Fruit fly (Drosophila melanogaster) whole organism, embryonic: ENCODE results near the gene Mtp.

Experiments
- Bgb ChIP-seq: fragments of 200-800 bp; sonication (Bioruptor generic); IDR thresholded peaks from 2 replicates; pipeline ENCODE4 v1.3.6; 2022; ENCODE audit warnings: missing biosample characterization, missing genetic modification characterization; ENCODE audit not compliant: partially characterized antibody
- C15 ChIP-seq: fragments of 200-800 bp; sonication (Bioruptor generic); IDR thresholded peaks from 3 replicates; pipeline ENCODE4 v1.3.6; 2022; ENCODE audit warnings: missing biosample characterization, missing genetic modification characterization
- CG10274 ChIP-seq: fragments of 200-800 bp; sonication (Bioruptor generic); optimal IDR thresholded peaks from 3 replicates; lab custom pipeline; 2017; ENCODE audit warnings: missing biosample characterization, mild to moderate bottlenecking, missing genetic modification characterization
- CG11504 ChIP-seq: fragments of 200-800 bp; sonication (Bioruptor generic); optimal IDR thresholded peaks from 3 replicates; lab custom pipeline; 2019; ENCODE audit warnings: missing biosample characterization, mild to moderate bottlenecking, missing genetic modification characterization, moderate library complexity
- CG12071 ChIP-seq: fragments of 200-800 bp; sonication (Bioruptor generic); optimal IDR thresholded peaks from 3 replicates; lab custom pipeline; 2018; ENCODE audit warnings: missing biosample characterization, mild to moderate bottlenecking, missing genetic modification characterization
- CG12236 ChIP-seq: fragments of 200-800 bp; sonication (Bioruptor generic); optimal IDR thresholded peaks from 2 replicates; lab custom pipeline; 2016; ENCODE audit warnings: missing biosample characterization, missing genetic modification characterization
- CG14441 ChIP-seq: fragments of 200-800 bp; sonication (Bioruptor generic); IDR thresholded peaks from 2 replicates; pipeline ENCODE4 v1.3.6; 2022; ENCODE audit warnings: missing biosample characterization, missing genetic modification characterization
- CG1602 ChIP-seq: fragments of 200-800 bp; sonication (Bioruptor generic); optimal IDR thresholded peaks from 3 replicates; lab custom pipeline; 2016; ENCODE audit warnings: missing biosample characterization, missing genetic modification characterization
- CG17359 ChIP-seq: fragments of 200-800 bp; sonication (Bioruptor generic); optimal IDR thresholded peaks from 3 replicates; lab custom pipeline; 2018; ENCODE audit warnings: missing biosample characterization, mild to moderate bottlenecking, missing genetic modification characterization, moderate library complexity
- CG17802 ChIP-seq: fragments of 200-800 bp; sonication (Bioruptor generic); optimal IDR thresholded peaks from 2 replicates; lab custom pipeline; 2018; ENCODE audit warnings: missing biosample characterization, mild to moderate bottlenecking, missing genetic modification characterization, moderate library complexity
- CG18599 ChIP-seq: fragments of 200-800 bp; sonication (Bioruptor generic); optimal IDR thresholded peaks from 3 replicates; lab custom pipeline; 2017; ENCODE audit warnings: missing biosample characterization, missing genetic modification characterization, mild to moderate bottlenecking, moderate library complexity, missing genetic modification reagents
- CG31388 ChIP-seq: fragments of 200-800 bp; sonication (Bioruptor generic); optimal IDR thresholded peaks from 2 replicates; lab custom pipeline; 2016; ENCODE audit warnings: missing biosample characterization, missing genetic modification characterization
- CG32767 ChIP-seq: fragments of 200-800 bp; sonication (Bioruptor generic); IDR thresholded peaks from 2 replicates; pipeline ENCODE4 v1.3.6; 2022; ENCODE audit warnings: missing biosample characterization, missing genetic modification characterization
- CG32772 ChIP-seq: fragments of 200-800 bp; sonication (Bioruptor generic); IDR thresholded peaks from 2 replicates; pipeline ENCODE4 v1.3.6; 2022; ENCODE audit warnings: missing biosample characterization, missing genetic modification characterization
- CG3281 ChIP-seq: fragments of 200-800 bp; sonication (Bioruptor generic); optimal IDR thresholded peaks from 3 replicates; lab custom pipeline; 2017; ENCODE audit warnings: missing biosample characterization, mild to moderate bottlenecking, missing genetic modification characterization
- CG4360 ChIP-seq: fragments of 200-800 bp; sonication (Bioruptor generic); IDR thresholded peaks from 2 replicates; pipeline ENCODE4 v1.3.6; 2022; ENCODE audit warnings: missing biosample characterization, missing genetic modification characterization
- CG4820 ChIP-seq: fragments of 200-800 bp; sonication (Bioruptor generic); optimal IDR thresholded peaks from 3 replicates; lab custom pipeline; 2016; ENCODE audit warnings: missing biosample characterization, missing genetic modification characterization
- CG6272 ChIP-seq: fragments of 200-800 bp; sonication (Bioruptor generic); IDR thresholded peaks from 2 replicates; pipeline ENCODE4 v1.3.6; 2022; ENCODE audit warnings: missing biosample characterization, missing genetic modification characterization
- CG8290 ChIP-seq, 3 experiments: fragments of 200-800 bp; sonication (Bioruptor generic); optimal IDR thresholded peaks; 2 replicates each; lab custom pipeline; 2016 to 2019; ENCODE audit warnings: missing biosample characterization in 3 of 3, missing genetic modification characterization in 3 of 3, mild to moderate bottlenecking in 2 of 3, moderate library complexity in 1 of 3
- CG8478 ChIP-seq: fragments of >200 bp; optimal IDR thresholded peaks from 2 replicates; lab custom pipeline; 2018
- CG8944 ChIP-seq: fragments of 200-800 bp; sonication (Bioruptor generic); optimal IDR thresholded peaks from 3 replicates; lab custom pipeline; 2016; ENCODE audit warnings: missing biosample characterization, missing genetic modification characterization
- CG9876 ChIP-seq: fragments of 200-800 bp; sonication (Bioruptor generic); optimal IDR thresholded peaks from 2 replicates; lab custom pipeline; 2016; ENCODE audit warnings: missing biosample characterization, missing genetic modification characterization
- CHES-1-like ChIP-seq: fragments of 200-800 bp; sonication (Bioruptor generic); optimal IDR thresholded peaks from 2 replicates; lab custom pipeline; 2016; ENCODE audit warnings: missing biosample characterization, missing genetic modification characterization
- CrebB ChIP-seq: fragments of 200-800 bp; sonication (Bioruptor generic); optimal IDR thresholded peaks from 3 replicates; lab custom pipeline; 2018; ENCODE audit warnings: missing biosample characterization, mild to moderate bottlenecking, missing genetic modification characterization
- D ChIP-seq, 2 experiments: fragments of 200-800 bp in 1 of 2; fragments of >200 bp in 1 of 2; sonication (Bioruptor generic) in 1 of 2; optimal IDR thresholded peaks; 2 replicates in 1 of 2; 3 replicates in 1 of 2; lab custom pipeline; 2017; ENCODE audit warnings: mild to moderate bottlenecking in 1 of 2, missing biosample characterization in 1 of 2, missing genetic modification characterization in 1 of 2, missing genetic modification reagents in 1 of 2
- D19A ChIP-seq: fragments of 200-800 bp; optimal IDR thresholded peaks from 3 replicates; lab custom pipeline; 2019; ENCODE audit warnings: missing biosample characterization, mild to moderate bottlenecking, missing genetic modification characterization, moderate library complexity
- Med ChIP-seq: fragments of 200-800 bp; sonication (Bioruptor generic); peaks from one replicate; lab custom pipeline; 2016; ENCODE audit warnings: missing biosample characterization, missing genetic modification characterization, mild to moderate bottlenecking, inconsistent platforms, moderate library complexity
- Meics ChIP-seq: fragments of 200-800 bp; sonication (Bioruptor generic); optimal IDR thresholded peaks from 2 replicates; lab custom pipeline; 2017; ENCODE audit warnings: missing biosample characterization, mild to moderate bottlenecking, missing genetic modification characterization
- NC2β ChIP-seq: fragments of 200-800 bp; sonication (Bioruptor generic); optimal IDR thresholded peaks from 2 replicates; lab custom pipeline; 2016; ENCODE audit warnings: missing biosample characterization, missing genetic modification characterization
- Rfx ChIP-seq: fragments of 200-800 bp; sonication (Bioruptor generic); IDR thresholded peaks from 2 replicates; pipeline ENCODE4 v1.3.6; 2022; ENCODE audit warnings: missing biosample characterization, missing genetic modification characterization
- Sox100B ChIP-seq: fragments of 200-800 bp; sonication (Bioruptor generic); optimal IDR thresholded peaks from 3 replicates; lab custom pipeline; 2018; ENCODE audit warnings: missing biosample characterization, mild to moderate bottlenecking, missing genetic modification characterization
- Xrp1 ChIP-seq: fragments of 200-800 bp; sonication (Bioruptor generic); IDR thresholded peaks from 2 replicates; pipeline ENCODE4 v1.3.6; 2022; ENCODE audit warnings: missing biosample characterization, missing genetic modification characterization
- abd-A ChIP-seq: fragments of 200-800 bp; sonication (Bioruptor generic); optimal IDR thresholded peaks from 3 replicates; lab custom pipeline; 2019; ENCODE audit warnings: missing biosample characterization, mild to moderate bottlenecking, missing genetic modification characterization, moderate library complexity
- ac ChIP-seq: fragments of 200-800 bp; sonication (Bioruptor generic); optimal IDR thresholded peaks from 3 replicates; lab custom pipeline; 2017; ENCODE audit warnings: missing biosample characterization, mild to moderate bottlenecking, missing genetic modification characterization
- amos ChIP-seq: fragments of 200-800 bp; sonication (Bioruptor generic); IDR thresholded peaks from 2 replicates; pipeline ENCODE4 v1.3.6; 2022; ENCODE audit warnings: missing biosample characterization, missing genetic modification characterization; ENCODE audit not compliant: partially characterized antibody
- aop ChIP-seq: fragments of 200-800 bp; sonication (Bioruptor generic); IDR thresholded peaks from 2 replicates; pipeline ENCODE4 v1.3.6; 2022; ENCODE audit warnings: missing biosample characterization, missing genetic modification characterization
- crp ChIP-seq, 2 experiments: fragments of 200-800 bp; sonication (Bioruptor generic); optimal IDR thresholded peaks; 2 replicates in 1 of 2; 3 replicates in 1 of 2; lab custom pipeline; 2017; ENCODE audit warnings: missing biosample characterization in 2 of 2, missing genetic modification characterization in 2 of 2, mild to moderate bottlenecking in 1 of 2, moderate library complexity in 1 of 2
- dimm ChIP-seq: fragments of 200-800 bp; sonication (Bioruptor generic); IDR thresholded peaks from 2 replicates; pipeline ENCODE4 v1.3.6; 2022; ENCODE audit warnings: missing biosample characterization, missing genetic modification characterization
- disco-r ChIP-seq: fragments of 200-800 bp; sonication (Bioruptor generic); optimal IDR thresholded peaks from 2 replicates; lab custom pipeline; 2016; ENCODE audit warnings: missing biosample characterization, missing genetic modification characterization
- insv ChIP-seq, 2 experiments: fragments of 200-800 bp; sonication (Bioruptor generic); optimal IDR thresholded peaks; 3 replicates each; lab custom pipeline; 2016 to 2018; ENCODE audit warnings: missing biosample characterization in 2 of 2, missing genetic modification characterization in 2 of 2
- inv ChIP-seq: fragments of 200-800 bp; sonication (Bioruptor generic); IDR thresholded peaks from 2 replicates; pipeline ENCODE4 v1.3.6; 2022; ENCODE audit warnings: missing biosample characterization, missing genetic modification characterization; ENCODE audit not compliant: partially characterized antibody
- oc ChIP-seq: fragments of 200-800 bp; sonication (Bioruptor generic); optimal IDR thresholded peaks from 2 replicates; lab custom pipeline; 2018; ENCODE audit warnings: missing biosample characterization, mild to moderate bottlenecking, missing genetic modification characterization, moderate library complexity
- row ChIP-seq: fragments of 200-800 bp; sonication (Bioruptor generic); IDR thresholded peaks from 3 replicates; pipeline ENCODE4 v1.3.6; 2022; ENCODE audit warnings: missing biosample characterization, missing genetic modification characterization
- slp2 ChIP-seq: fragments of 200-800 bp; sonication (Bioruptor generic); optimal IDR thresholded peaks from 2 replicates; lab custom pipeline; 2016; ENCODE audit warnings: missing biosample characterization, missing genetic modification characterization
- stc ChIP-seq: fragments of 200-800 bp; sonication (Bioruptor generic); IDR thresholded peaks from 2 replicates; pipeline ENCODE4 v1.3.6; 2022; ENCODE audit warnings: missing biosample characterization, missing genetic modification characterization
- tgo ChIP-seq: fragments of 200-800 bp; sonication (Bioruptor generic); IDR thresholded peaks from 3 replicates; pipeline ENCODE4 v1.3.6; 2022; ENCODE audit warnings: missing biosample characterization, missing genetic modification characterization
- usp ChIP-seq: fragments of >200 bp; optimal IDR thresholded peaks from 2 replicates; lab custom pipeline; 2017; ENCODE audit warnings: missing biosample characterization, missing genetic modification characterization
- yki ChIP-seq: fragments of >200 bp; optimal IDR thresholded peaks from 3 replicates; lab custom pipeline; 2018
- z ChIP-seq: fragments of 200-800 bp; sonication (Bioruptor generic); IDR thresholded peaks from 3 replicates; pipeline ENCODE4 v1.3.6; 2022; ENCODE audit warnings: missing biosample characterization, missing genetic modification characterization
- zen ChIP-seq: fragments of 200-800 bp; sonication (Bioruptor generic); optimal IDR thresholded peaks from 3 replicates; lab custom pipeline; 2018; ENCODE audit warnings: missing biosample characterization, mild to moderate bottlenecking, missing genetic modification characterization, moderate library complexity
- zfh1 ChIP-seq: fragments of 200-800 bp; sonication (Bioruptor generic); IDR thresholded peaks from 3 replicates; pipeline ENCODE4 v1.3.6; 2022; ENCODE audit warnings: missing biosample characterization, missing genetic modification characterization

The Mtp gene

dm6 chr2L:20891188-20891587 is 31.5 kb downstream of the Mtp start (continued):
- TF ChIP-seq Meics (GFP tag; lab: Kevin White, UChicago) (no peak), slp2 (GFP tag; lab: Kevin White, UChicago) (no peak), CG12071 (no peak), CG8290 (GFP tag; optimal IDR thresholded peaks at IDR 0.05; lab: Kevin White, UChicago) (no peak), CG8290 (tag; optimal IDR thresholded peaks at IDR 0.05; lab: Kevin White, UChicago) (peak in 1 of 2 experiments; percentile 43), CG32767 (GFP tag; lab: Robert Waterston, UW) (0 out of 2 replicates have a peak, but pooled peaks have one; percentile 20), CHES-1-like (GFP tag; lab: Kevin White, UChicago) (no peak), CG4360 (GFP tag; lab: Robert Waterston, UW) (no peak), z (0 out of 3 replicates have a peak, but pooled peaks have one; percentile 21), Rfx (GFP tag; lab: Robert Waterston, UW) (peak; percentile 43; the same call in 1 of the 2 replicates), CG4820 (GFP tag; lab: Kevin White, UChicago) (no peak), CG8944 (GFP tag; lab: Kevin White, UChicago) (no peak), CG12236 (GFP tag; lab: Kevin White, UChicago) (no peak), Bgb (GFP tag; lab: Robert Waterston, UW) (no peak; the same call in 1 of the 2 replicates), CG11504 (tag; lab: Kevin White, UChicago) (peak; percentile 8), zen (tag; lab: Kevin White, UChicago) (no peak), stc (0 out of 2 replicates have a peak, but pooled peaks have one; percentile 40), CG3281 (GFP tag; lab: Kevin White, UChicago) (no peak), D19A (peak; percentile 1), ac (GFP tag; lab: Kevin White, UChicago) (no peak), CG6272 (GFP tag; lab: Robert Waterston, UW) (no peak), disco-r (no peak), dimm (GFP tag; lab: Robert Waterston, UW) (no peak), Sox100B (no peak), zfh1 (peak; percentile 38; the same call in 1 of the 3 replicates), oc (tag; lab: Kevin White, UChicago) (no peak), CG14441 (peak; percentile 53; the same call in 1 of the 2 replicates), D (optimal IDR thresholded peaks at IDR 0.05; lab: Kevin White, UChicago) (no peak), D (GFP tag; optimal IDR thresholded peaks at IDR 0.05; lab: Kevin White, UChicago) (no peak), CG32772 (GFP tag; lab: Robert Waterston, UW) (0 out of 2 replicates have a peak, but pooled peaks have one; percentile 17), aop (GFP tag; lab: Robert Waterston, UW) (no peak), C15 (no peak), NC2β (GFP tag; lab: Kevin White, UChicago) (no peak), Xrp1 (GFP tag; lab: Robert Waterston, UW) (peak; percentile 57), CrebB (tag; lab: Kevin White, UChicago) (no peak), crp (GFP tag; optimal IDR thresholded peaks at IDR 0.05; lab: Kevin White, UChicago) (no peak), CG31388 (no peak), amos (GFP tag; lab: Robert Waterston, UW) (no peak), yki (lab: Kevin White, UChicago) (no peak), CG8478 (no peak), tgo (GFP tag; lab: Robert Waterston, UW) (peak; percentile 24; the same call in 2 of the 3 replicates), row (GFP tag; lab: Robert Waterston, UW) (peak; percentile 54), abd-A (tag; lab: Kevin White, UChicago) (peak; percentile 57), usp (GFP tag; lab: Kevin White, UChicago) (no peak), insv (GFP tag; optimal IDR thresholded peaks at IDR 0.05; lab: Kevin White, UChicago) (no peak), CG10274 (GFP tag; lab: Kevin White, UChicago) (no peak), CG17359 (tag; lab: Kevin White, UChicago) (peak; percentile 32), inv (GFP tag; lab: Robert Waterston, UW) (no peak), Med (GFP tag; lab: Kevin White, UChicago) (peak; percentile 45), CG9876 (no peak), CG1602 (no peak), CG17802 (tag; lab: Kevin White, UChicago) (no peak), CG18599 (GFP tag; lab: Kevin White, UChicago) (peak; percentile 23)
